Fruit fly (Drosophila melanogaster) whole organism, embryonic: Measurements from ENCODE around the gene zfh2.

Experiments
- ATbp ChIP-seq: fragments of 200-800 bp; sonication (Bioruptor generic); optimal IDR thresholded peaks from 2 replicates; lab custom pipeline; 2017; ENCODE audit warnings: missing biosample characterization, mild to moderate bottlenecking, missing genetic modification characterization, missing genetic modification reagents
- Abd-B ChIP-seq: fragments of 200-800 bp; sonication (Bioruptor generic); optimal IDR thresholded peaks from 2 replicates; lab custom pipeline; 2018; ENCODE audit warnings: missing biosample characterization, mild to moderate bottlenecking, missing genetic modification characterization, moderate library complexity
- B-H1 ChIP-seq: fragments of 200-800 bp; sonication (Bioruptor generic); IDR thresholded peaks from 3 replicates; pipeline ENCODE4 v1.3.6; 2022; ENCODE audit warnings: missing biosample characterization, missing genetic modification characterization
- CG1024 ChIP-seq: fragments of 200-800 bp; sonication (Bioruptor generic); IDR thresholded peaks from 2 replicates; pipeline ENCODE4 v1.3.6; 2022; ENCODE audit warnings: missing biosample characterization, missing genetic modification characterization
- CG10654 ChIP-seq: fragments of 200-800 bp; sonication (Bioruptor generic); optimal IDR thresholded peaks from 2 replicates; lab custom pipeline; 2016; ENCODE audit warnings: missing biosample characterization, missing genetic modification characterization
- CG11398 ChIP-seq: fragments of 200-800 bp; sonication (Bioruptor generic); optimal IDR thresholded peaks from 2 replicates; lab custom pipeline; 2016; ENCODE audit warnings: missing biosample characterization, missing genetic modification characterization
- CG12071 ChIP-seq: fragments of 200-800 bp; sonication (Bioruptor generic); optimal IDR thresholded peaks from 3 replicates; lab custom pipeline; 2018; ENCODE audit warnings: missing biosample characterization, mild to moderate bottlenecking, missing genetic modification characterization
- CG14710 ChIP-seq: fragments of 200-800 bp; sonication (Bioruptor generic); optimal IDR thresholded peaks from 3 replicates; lab custom pipeline; 2019; ENCODE audit warnings: missing biosample characterization, mild to moderate bottlenecking, missing genetic modification characterization, moderate library complexity
- CG17829 ChIP-seq: fragments of 200-800 bp; optimal IDR thresholded peaks from 2 replicates; lab custom pipeline; 2019; ENCODE audit warnings: missing biosample characterization, mild to moderate bottlenecking, missing genetic modification characterization, moderate library complexity
- CG1792 ChIP-seq: fragments of 200-800 bp; sonication (Bioruptor generic); optimal IDR thresholded peaks from 2 replicates; lab custom pipeline; 2016; ENCODE audit warnings: missing biosample characterization, missing genetic modification characterization
- CG32772 ChIP-seq: fragments of 200-800 bp; sonication (Bioruptor generic); IDR thresholded peaks from 2 replicates; pipeline ENCODE4 v1.3.6; 2022; ENCODE audit warnings: missing biosample characterization, missing genetic modification characterization
- CG4730 ChIP-seq: fragments of 200-800 bp; sonication (Bioruptor generic); IDR thresholded peaks from 2 replicates; pipeline ENCODE4 v1.3.6; 2022; ENCODE audit warnings: missing biosample characterization, missing genetic modification characterization
- CG6683 ChIP-seq: fragments of 200-800 bp; sonication (Bioruptor generic); optimal IDR thresholded peaks from 2 replicates; lab custom pipeline; 2017; ENCODE audit warnings: missing biosample characterization, mild to moderate bottlenecking, missing genetic modification characterization, missing genetic modification reagents
- CG6689 ChIP-seq: fragments of 200-800 bp; sonication (Bioruptor generic); IDR thresholded peaks from 2 replicates; pipeline ENCODE4 v1.3.6; 2022; ENCODE audit warnings: missing biosample characterization, missing genetic modification characterization
- CG7271 ChIP-seq: fragments of 200-800 bp; sonication (Bioruptor generic); optimal IDR thresholded peaks from 2 replicates; lab custom pipeline; 2018; ENCODE audit warnings: missing biosample characterization, mild to moderate bottlenecking, missing genetic modification characterization, moderate library complexity
- CG7556 ChIP-seq: fragments of 200-800 bp; sonication (Bioruptor generic); optimal IDR thresholded peaks from 2 replicates; lab custom pipeline; 2017; ENCODE audit warnings: missing biosample characterization, mild to moderate bottlenecking, missing genetic modification characterization
- CG7745 ChIP-seq: fragments of 200-800 bp; sonication (Bioruptor generic); optimal IDR thresholded peaks from 2 replicates; lab custom pipeline; 2018; ENCODE audit warnings: missing biosample characterization, mild to moderate bottlenecking, missing genetic modification characterization, moderate library complexity
- CG8089 ChIP-seq: fragments of 200-800 bp; sonication (Bioruptor generic); optimal IDR thresholded peaks from 3 replicates; lab custom pipeline; 2016; ENCODE audit warnings: missing biosample characterization, missing genetic modification characterization
- CG8359 ChIP-seq: fragments of 200-800 bp; sonication (Bioruptor generic); optimal IDR thresholded peaks from 2 replicates; lab custom pipeline; 2017; ENCODE audit warnings: missing biosample characterization, mild to moderate bottlenecking, missing genetic modification characterization, borderline replicate concordance
- CG8765 ChIP-seq: fragments of 200-800 bp; sonication (Bioruptor generic); IDR thresholded peaks from 2 replicates; pipeline ENCODE4 v1.3.6; 2022; ENCODE audit warnings: missing biosample characterization, missing genetic modification characterization
- D19A ChIP-seq: fragments of 200-800 bp; optimal IDR thresholded peaks from 3 replicates; lab custom pipeline; 2019; ENCODE audit warnings: missing biosample characterization, mild to moderate bottlenecking, missing genetic modification characterization, moderate library complexity
- Dbx ChIP-seq: fragments of 200-800 bp; sonication (Bioruptor generic); IDR thresholded peaks from 3 replicates; pipeline ENCODE4 v1.3.6; 2022; ENCODE audit warnings: missing biosample characterization, missing genetic modification characterization
- Dip2 ChIP-seq: fragments of 200-800 bp; sonication (Bioruptor generic); IDR thresholded peaks from 2 replicates; pipeline ENCODE4 v1.3.6; 2022; ENCODE audit warnings: missing biosample characterization, missing genetic modification characterization
- H15 ChIP-seq: fragments of 200-800 bp; sonication (Bioruptor generic); IDR thresholded peaks from 3 replicates; pipeline ENCODE4 v1.3.6; 2022; ENCODE audit warnings: missing biosample characterization, missing genetic modification characterization
- H2.0 ChIP-seq: fragments of 200-800 bp; sonication (Bioruptor generic); IDR thresholded peaks from 2 replicates; pipeline ENCODE4 v1.3.6; 2022; ENCODE audit warnings: missing biosample characterization, missing genetic modification characterization
- HLH3B ChIP-seq: fragments of 200-800 bp; sonication (Bioruptor generic); IDR thresholded peaks from 2 replicates; pipeline ENCODE4 v1.3.6; 2022; ENCODE audit warnings: missing biosample characterization, missing genetic modification characterization
- Hr51 ChIP-seq, 2 experiments: fragments of 200-800 bp; sonication (Bioruptor generic); optimal IDR thresholded peaks; 2 replicates in 1 of 2; 3 replicates in 1 of 2; lab custom pipeline; 2016 to 2018; ENCODE audit warnings: missing biosample characterization in 2 of 2, missing genetic modification characterization in 2 of 2, mild to moderate bottlenecking in 1 of 2, moderate library complexity in 1 of 2
- Hr78 ChIP-seq, 2 experiments: fragments of 200-800 bp in 1 of 2; fragments of >200 bp in 1 of 2; sonication (Bioruptor generic) in 1 of 2; optimal IDR thresholded peaks; 2 replicates each; lab custom pipeline; 2017 to 2019; ENCODE audit warnings: missing biosample characterization in 2 of 2, missing genetic modification characterization in 2 of 2, mild to moderate bottlenecking in 1 of 2, moderate library complexity in 1 of 2
- MBD-R2 ChIP-seq: fragments of 200-800 bp; sonication (Bioruptor generic); IDR thresholded peaks from 2 replicates; pipeline ENCODE4 v1.3.6; 2022; ENCODE audit warnings: missing biosample characterization, missing genetic modification characterization
- Neu2 ChIP-seq: fragments of 200-800 bp; sonication (Bioruptor generic); optimal IDR thresholded peaks from 3 replicates; lab custom pipeline; 2016; ENCODE audit warnings: missing biosample characterization, missing genetic modification characterization, borderline replicate concordance
- Ptx1 ChIP-seq: fragments of 200-800 bp; sonication (Bioruptor generic); IDR thresholded peaks from 2 replicates; pipeline ENCODE4 v1.3.6; 2022; ENCODE audit warnings: missing biosample characterization, missing genetic modification characterization
- abd-A ChIP-seq: fragments of 200-800 bp; sonication (Bioruptor generic); optimal IDR thresholded peaks from 3 replicates; lab custom pipeline; 2019; ENCODE audit warnings: missing biosample characterization, mild to moderate bottlenecking, missing genetic modification characterization, moderate library complexity
- ap ChIP-seq: fragments of 200-800 bp; sonication (Bioruptor generic); IDR thresholded peaks from 2 replicates; pipeline ENCODE4 v1.3.6; 2022; ENCODE audit warnings: missing biosample characterization, missing genetic modification characterization
- az2 ChIP-seq: fragments of 200-800 bp; sonication (Bioruptor generic); optimal IDR thresholded peaks from 3 replicates; lab custom pipeline; 2016; ENCODE audit warnings: missing biosample characterization, missing genetic modification characterization
- bbx ChIP-seq: fragments of 200-800 bp; sonication (Bioruptor generic); IDR thresholded peaks from 2 replicates; pipeline ENCODE4 v1.3.6; 2022; ENCODE audit warnings: missing biosample characterization, missing genetic modification characterization; ENCODE audit not compliant: partially characterized antibody
- br ChIP-seq: fragments of >200 bp; optimal IDR thresholded peaks from 2 replicates; lab custom pipeline; 2017
- cwo ChIP-seq: fragments of 200-800 bp; sonication (Bioruptor generic); optimal IDR thresholded peaks from 3 replicates; lab custom pipeline; 2017; ENCODE audit warnings: missing biosample characterization, missing genetic modification characterization, mild to moderate bottlenecking, moderate library complexity, missing genetic modification reagents
- dmrt11E ChIP-seq: fragments of 200-800 bp; sonication (Bioruptor generic); optimal IDR thresholded peaks from 3 replicates; lab custom pipeline; 2018; ENCODE audit warnings: missing biosample characterization, mild to moderate bottlenecking, missing genetic modification characterization, moderate library complexity
- dysf ChIP-seq: fragments of 200-800 bp; sonication (Bioruptor generic); IDR thresholded peaks from 3 replicates; pipeline ENCODE4 v1.3.6; 2022; ENCODE audit warnings: missing biosample characterization, missing genetic modification characterization
- fd3F ChIP-seq: fragments of 200-800 bp; sonication (Bioruptor generic); optimal IDR thresholded peaks from 2 replicates; lab custom pipeline; 2018; ENCODE audit warnings: missing biosample characterization, mild to moderate bottlenecking, missing genetic modification characterization, moderate library complexity
- fd64A ChIP-seq: fragments of 200-800 bp; sonication (Bioruptor generic); optimal IDR thresholded peaks from 3 replicates; lab custom pipeline; 2018; ENCODE audit warnings: missing biosample characterization, mild to moderate bottlenecking, missing genetic modification characterization
- ftz-f1 ChIP-seq: fragments of 200-800 bp; sonication (Bioruptor generic); optimal IDR thresholded peaks from 2 replicates; lab custom pipeline; 2016; ENCODE audit warnings: missing biosample characterization, missing genetic modification characterization
- gce ChIP-seq: fragments of 200-800 bp; sonication (Bioruptor generic); IDR thresholded peaks from 3 replicates; pipeline ENCODE4 v1.3.6; 2022; ENCODE audit warnings: missing biosample characterization, missing genetic modification characterization
- gcm2 ChIP-seq: fragments of 200-800 bp; sonication (Bioruptor generic); optimal IDR thresholded peaks from 2 replicates; lab custom pipeline; 2016; ENCODE audit warnings: missing biosample characterization, missing genetic modification characterization
- her ChIP-seq: fragments of 200-800 bp; sonication (Bioruptor generic); optimal IDR thresholded peaks from 2 replicates; lab custom pipeline; 2016; ENCODE audit warnings: missing biosample characterization, missing genetic modification characterization
- insv ChIP-seq, 2 experiments: fragments of 200-800 bp; sonication (Bioruptor generic); optimal IDR thresholded peaks; 3 replicates each; lab custom pipeline; 2016 to 2018; ENCODE audit warnings: missing biosample characterization in 2 of 2, missing genetic modification characterization in 2 of 2
- jumu ChIP-seq: fragments of 200-800 bp; sonication (Bioruptor generic); optimal IDR thresholded peaks from 3 replicates; lab custom pipeline; 2016; ENCODE audit warnings: missing biosample characterization, missing genetic modification characterization
- p53 ChIP-seq: fragments of 200-800 bp; sonication (Bioruptor generic); optimal IDR thresholded peaks from 2 replicates; lab custom pipeline; 2016; ENCODE audit warnings: missing biosample characterization, missing genetic modification characterization
- sd ChIP-seq: fragments of 200-800 bp; sonication (Bioruptor generic); optimal IDR thresholded peaks from 3 replicates; lab custom pipeline; 2018; ENCODE audit warnings: missing biosample characterization, mild to moderate bottlenecking, missing genetic modification characterization, moderate library complexity
- sens ChIP-seq: fragments of 200-800 bp; sonication (Bioruptor generic); peaks from one replicate; lab custom pipeline; 2016; ENCODE audit warnings: missing biosample characterization, missing genetic modification characterization
- unc-4 ChIP-seq: fragments of 200-800 bp; sonication (Bioruptor generic); IDR thresholded peaks from 2 replicates; pipeline ENCODE4 v1.3.6; 2022; ENCODE audit warnings: missing biosample characterization, missing genetic modification characterization; ENCODE audit not compliant: partially characterized antibody

Gene zfh2

dm6 chr4:501479-501993, at the start of gene zfh2 (continued):
- TF ChIP-seq CG8089 (GFP tag; lab: Kevin White, UChicago) (no peak), dysf (GFP tag; lab: Robert Waterston, UW) (no peak), HLH3B (no peak), CG7271 (tag; lab: Kevin White, UChicago) (no peak), CG4730 (no peak), her (GFP tag; lab: Kevin White, UChicago) (no peak), Dbx (peak; percentile 44; the same call in 1 of the 3 replicates), Abd-B (no peak), CG8359 (GFP tag; lab: Kevin White, UChicago) (no peak), dmrt11E (tag; lab: Kevin White, UChicago) (no peak), Hr78 (GFP tag; optimal IDR thresholded peaks at IDR 0.05; lab: Kevin White, UChicago) (no peak), cwo (GFP tag; lab: Kevin White, UChicago) (no peak), fd3F (GFP tag; lab: Kevin White, UChicago) (no peak), jumu (GFP tag; lab: Kevin White, UChicago) (no peak), CG7556 (no peak), Ptx1 (GFP tag; lab: Robert Waterston, UW) (no peak), unc-4 (GFP tag; lab: Robert Waterston, UW) (no peak), sens (GFP tag; lab: Kevin White, UChicago) (peak; percentile 69), ap (GFP tag; lab: Robert Waterston, UW) (no peak), CG1792 (GFP tag; lab: Kevin White, UChicago) (peak; percentile 18), bbx (no peak), p53 (GFP tag; lab: Kevin White, UChicago) (no peak), abd-A (peak; percentile 100), CG11398 (GFP tag; lab: Kevin White, UChicago) (no peak), D19A (tag; lab: Kevin White, UChicago) (peak; percentile 23), insv (GFP tag; optimal IDR thresholded peaks at IDR 0.05; lab: Kevin White, UChicago) (peak in 1 of 2 experiments; percentile 19), Hr51 (GFP tag; optimal IDR thresholded peaks at IDR 0.05; lab: Kevin White, UChicago) (peak in 1 of 2 experiments; percentile 12), az2 (GFP tag; lab: Kevin White, UChicago) (no peak), MBD-R2 (no peak), H15 (GFP tag; lab: Robert Waterston, UW) (no peak), Dip2 (GFP tag; lab: Robert Waterston, UW) (no peak), CG12071 (GFP tag; lab: Kevin White, UChicago) (peak; percentile 13), CG14710 (tag; lab: Kevin White, UChicago) (no peak), CG8765 (GFP tag; lab: Robert Waterston, UW) (no peak), sd (tag; lab: Kevin White, UChicago) (peak; percentile 43), fd64A (GFP tag; lab: Kevin White, UChicago) (no peak), Neu2 (GFP tag; lab: Kevin White, UChicago) (no peak), CG10654 (GFP tag; lab: Kevin White, UChicago) (no peak), CG7745 (tag; lab: Kevin White, UChicago) (peak; percentile 96), CG6683 (no peak), ATbp (GFP tag; lab: Kevin White, UChicago) (peak; percentile 1), CG17829 (tag; lab: Kevin White, UChicago) (no peak), ftz-f1 (GFP tag; lab: Kevin White, UChicago) (no peak), CG6689 (no peak), br (lab: Kevin White, UChicago) (no peak), CG32772 (GFP tag; lab: Robert Waterston, UW) (no peak), H2.0 (GFP tag; lab: Robert Waterston, UW) (no peak), gcm2 (GFP tag; lab: Kevin White, UChicago) (no peak), gce (GFP tag; lab: Robert Waterston, UW) (no peak), CG1024 (GFP tag; lab: Robert Waterston, UW) (no peak), B-H1 (GFP tag; lab: Robert Waterston, UW) (no peak; the same call in 2 of the 3 replicates)
